Worm (Caenorhabditis elegans) whole organism, L2 larva: ENCODE data around the gene K07H8.8.

Experiments
- C34F6.9 ChIP-seq: fragments of 150-350 bp; optimal IDR thresholded peaks from 2 replicates; lab custom pipeline; 2014; ENCODE audit warnings: missing biosample characterization, missing genetic modification characterization
- F13H6.1 ChIP-seq: sonication (generic microtip); optimal IDR thresholded peaks from 2 replicates; lab custom pipeline; 2016; ENCODE audit warnings: missing genetic modification characterization, missing compliant biosample characterization
- R02D3.7 ChIP-seq: fragments of 150-350 bp; optimal IDR thresholded peaks from 2 replicates; lab custom pipeline; 2014; ENCODE audit warnings: missing biosample characterization, missing genetic modification characterization
- Y55F3AM.14 ChIP-seq: fragments of 200-800 bp; sonication (Bioruptor generic); optimal IDR thresholded peaks from 2 replicates; lab custom pipeline; 2018; ENCODE audit warnings: mild to moderate bottlenecking, missing genetic modification characterization, missing compliant biosample characterization
- ZK546.5 ChIP-seq: sonication (generic microtip); optimal IDR thresholded peaks from 2 replicates; lab custom pipeline; 2017; ENCODE audit warnings: missing biosample characterization, missing genetic modification characterization
- alr-1 ChIP-seq: fragments of 150-350 bp; optimal IDR thresholded peaks from 2 replicates; lab custom pipeline; 2014; ENCODE audit warnings: missing biosample characterization, missing genetic modification characterization
- aly-2 ChIP-seq: fragments of 150-350 bp; optimal IDR thresholded peaks from 2 replicates; lab custom pipeline; 2014; ENCODE audit warnings: missing biosample characterization, missing genetic modification characterization
- blmp-1 ChIP-seq: sonication (generic microtip); optimal IDR thresholded peaks from 2 replicates; lab custom pipeline; 2017; ENCODE audit warnings: missing genetic modification characterization, mild to moderate bottlenecking, missing compliant biosample characterization, antibody characterized with exemption, moderate library complexity; ENCODE audit not compliant: insufficient read depth
- ceh-82 ChIP-seq: fragments of 150-350 bp; optimal IDR thresholded peaks from 2 replicates; lab custom pipeline; 2014; ENCODE audit warnings: missing biosample characterization, missing genetic modification characterization
- crh-2 ChIP-seq: sonication (generic microtip); optimal IDR thresholded peaks from 2 replicates; lab custom pipeline; 2017; ENCODE audit warnings: missing biosample characterization, missing genetic modification characterization
- dmd-4 ChIP-seq: sonication (generic microtip); optimal IDR thresholded peaks from 2 replicates; lab custom pipeline; 2017; ENCODE audit warnings: missing biosample characterization, missing genetic modification characterization
- egl-27 ChIP-seq: sonication (generic microtip); optimal IDR thresholded peaks from 3 replicates; lab custom pipeline; 2017; ENCODE audit warnings: missing biosample characterization, missing genetic modification reagents, missing genetic modification characterization
- elt-3 ChIP-seq: sonication (generic microtip); optimal IDR thresholded peaks from 2 replicates; lab custom pipeline; 2017; ENCODE audit warnings: missing biosample characterization, missing genetic modification characterization
- fos-1 ChIP-seq: fragments of 150-350 bp; optimal IDR thresholded peaks from 2 replicates; lab custom pipeline; 2014; ENCODE audit warnings: missing biosample characterization, missing genetic modification characterization
- lin-11 ChIP-seq: fragments of 150-350 bp; sonication (generic microtip); optimal IDR thresholded peaks from 2 replicates; lab custom pipeline; 2014; ENCODE audit warnings: missing biosample characterization, missing genetic modification characterization, inconsistent platforms, mixed read lengths
- lin-13 ChIP-seq: fragments of 150-350 bp; optimal IDR thresholded peaks from 2 replicates; lab custom pipeline; 2014; ENCODE audit warnings: missing biosample characterization, missing genetic modification reagents, missing genetic modification characterization
- lin-39 ChIP-seq: fragments of 150-350 bp; optimal IDR thresholded peaks from 2 replicates; lab custom pipeline; 2014; ENCODE audit warnings: missing biosample characterization, missing genetic modification reagents, missing genetic modification characterization
- mab-5 ChIP-seq: fragments of 150-350 bp; optimal IDR thresholded peaks from 2 replicates; lab custom pipeline; 2014; ENCODE audit warnings: missing biosample characterization, missing genetic modification characterization
- mbf-1 ChIP-seq: sonication (generic microtip); optimal IDR thresholded peaks from 2 replicates; lab custom pipeline; 2017; ENCODE audit warnings: missing biosample characterization, missing genetic modification characterization
- nhr-10 ChIP-seq: sonication (generic microtip); optimal IDR thresholded peaks from 2 replicates; lab custom pipeline; 2017; ENCODE audit warnings: missing biosample characterization, missing genetic modification characterization
- nhr-11 ChIP-seq: fragments of 150-350 bp; optimal IDR thresholded peaks from 2 replicates; lab custom pipeline; 2014; ENCODE audit warnings: missing biosample characterization, missing genetic modification characterization
- nhr-12 ChIP-seq: fragments of 150-350 bp; optimal IDR thresholded peaks from 2 replicates; lab custom pipeline; 2014; ENCODE audit warnings: missing biosample characterization, missing genetic modification characterization
- nhr-129 ChIP-seq: fragments of 150-350 bp; optimal IDR thresholded peaks from 2 replicates; lab custom pipeline; 2014; ENCODE audit warnings: missing biosample characterization, missing genetic modification characterization
- nhr-21 ChIP-seq: fragments of 150-350 bp; optimal IDR thresholded peaks from 2 replicates; lab custom pipeline; 2014; ENCODE audit warnings: missing biosample characterization, missing genetic modification characterization
- nhr-23 ChIP-seq: fragments of 150-350 bp; optimal IDR thresholded peaks from 2 replicates; lab custom pipeline; 2014; ENCODE audit warnings: missing biosample characterization, missing genetic modification reagents, missing genetic modification characterization
- nhr-237 ChIP-seq: fragments of 150-350 bp; optimal IDR thresholded peaks from 2 replicates; lab custom pipeline; 2014; ENCODE audit warnings: missing biosample characterization, missing genetic modification characterization
- nhr-25 ChIP-seq: fragments of 150-350 bp; sonication (generic microtip); optimal IDR thresholded peaks from 3 replicates; lab custom pipeline; 2014; ENCODE audit warnings: missing biosample characterization, missing genetic modification characterization
- nhr-6 ChIP-seq: fragments of 150-350 bp; optimal IDR thresholded peaks from 2 replicates; lab custom pipeline; 2014; ENCODE audit warnings: missing biosample characterization, missing genetic modification characterization
- nhr-77 ChIP-seq: fragments of 150-350 bp; optimal IDR thresholded peaks from 2 replicates; lab custom pipeline; 2014; ENCODE audit warnings: missing biosample characterization, missing genetic modification characterization
- sem-4 ChIP-seq: fragments of 150-350 bp; optimal IDR thresholded peaks from 2 replicates; lab custom pipeline; 2014; ENCODE audit warnings: missing biosample characterization, missing genetic modification reagents, missing genetic modification characterization
- skn-1 ChIP-seq: sonication (generic microtip); optimal IDR thresholded peaks from 2 replicates; lab custom pipeline; 2017; ENCODE audit warnings: missing biosample characterization, missing genetic modification characterization
- sma-3 ChIP-seq: sonication (generic microtip); optimal IDR thresholded peaks from 2 replicates; lab custom pipeline; 2016; ENCODE audit warnings: missing genetic modification reagents, missing genetic modification characterization, missing compliant biosample characterization
- sma-9 ChIP-seq, 2 experiments: fragments of 150-350 bp in 1 of 2; sonication (generic microtip) in 1 of 2; optimal IDR thresholded peaks; 2 replicates each; lab custom pipeline; 2014 to 2016; ENCODE audit warnings: missing genetic modification characterization in 2 of 2, mild to moderate bottlenecking in 1 of 2, missing biosample characterization in 1 of 2, missing compliant biosample characterization in 1 of 2, missing genetic modification reagents in 1 of 2, moderate library complexity in 1 of 2
- snpc-4 ChIP-seq: fragments of 150-350 bp; optimal IDR thresholded peaks from 2 replicates; lab custom pipeline; 2014; ENCODE audit warnings: missing biosample characterization, missing genetic modification characterization
- unc-39 ChIP-seq: fragments of 150-350 bp; optimal IDR thresholded peaks from 2 replicates; lab custom pipeline; 2014; ENCODE audit warnings: missing biosample characterization, missing genetic modification characterization
- unc-62 ChIP-seq: fragments of 150-350 bp; optimal IDR thresholded peaks from 2 replicates; lab custom pipeline; 2014; ENCODE audit warnings: missing biosample characterization, missing genetic modification reagents, missing genetic modification characterization
- zag-1 ChIP-seq: fragments of 150-350 bp; optimal IDR thresholded peaks from 2 replicates; lab custom pipeline; 2014; ENCODE audit warnings: missing biosample characterization, missing genetic modification characterization
- ztf-1 ChIP-seq: fragments of 200-800 bp; sonication (Bioruptor generic); conservative IDR thresholded peaks from 2 replicates; pipeline ENCODE4 v1.3.6; 2022; ENCODE audit warnings: missing genetic modification characterization, missing compliant biosample characterization
- ztf-11 ChIP-seq: sonication (generic microtip); optimal IDR thresholded peaks from 2 replicates; lab custom pipeline; 2017; ENCODE audit warnings: missing biosample characterization, missing genetic modification characterization
- ztf-4 ChIP-seq: fragments of 150-350 bp; optimal IDR thresholded peaks from 2 replicates; lab custom pipeline; 2014; ENCODE audit warnings: missing biosample characterization, missing genetic modification characterization

Gene K07H8.8

DNA sequence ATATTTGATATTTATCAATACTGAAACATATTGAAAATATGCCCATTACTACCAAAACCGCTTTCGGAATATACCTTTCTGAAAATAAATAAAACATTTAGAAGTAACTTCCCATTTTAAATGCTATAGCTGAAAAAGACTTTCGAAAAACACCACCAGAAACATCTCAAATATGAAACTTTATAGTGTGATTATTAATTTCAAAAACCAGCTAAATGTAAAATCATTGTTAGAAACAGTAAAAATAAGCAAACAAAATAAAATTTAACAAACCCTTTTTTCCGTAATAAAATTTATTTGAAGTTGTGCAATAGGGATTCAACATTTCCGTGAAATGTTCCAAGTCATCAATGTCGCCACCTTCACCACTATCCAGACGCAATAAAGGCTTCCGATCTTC lies at the start of gene K07H8.8, which contains the start of gene K07H8.5:
Gene K07H8.8 (minus strand): TSS at position 389 of the 400 bp plus-strand sequence.
Gene K07H8.5 (plus strand): TSS at position 301 of the 400 bp plus-strand sequence.
- TF ChIP-seq alr-1 (tag; lab: Kevin White, UChicago) (no peak), sma-3 (GFP tag; lab: Kevin White, UChicago) (no peak), R02D3.7 (tag; lab: Kevin White, UChicago) (no peak), unc-62 (no peak), egl-27 (no peak), crh-2 (tag; lab: Kevin White, UChicago) (no peak), lin-11 (tag; lab: Kevin White, UChicago) (no peak), snpc-4 (tag; lab: Kevin White, UChicago) (no peak), nhr-25 (tag; lab: Kevin White, UChicago) (no peak), elt-3 (tag; lab: Kevin White, UChicago) (no peak), nhr-77 (no peak), nhr-237 (tag; lab: Kevin White, UChicago) (no peak), nhr-12 (no peak), nhr-6 (tag; lab: Kevin White, UChicago) (no peak), Y55F3AM.14 (no peak), ZK546.5 (tag; lab: Kevin White, UChicago) (no peak), nhr-21 (tag; lab: Kevin White, UChicago) (no peak), lin-13 (GFP tag; lab: Kevin White, UChicago) (no peak), nhr-11 (no peak)

DNA sequence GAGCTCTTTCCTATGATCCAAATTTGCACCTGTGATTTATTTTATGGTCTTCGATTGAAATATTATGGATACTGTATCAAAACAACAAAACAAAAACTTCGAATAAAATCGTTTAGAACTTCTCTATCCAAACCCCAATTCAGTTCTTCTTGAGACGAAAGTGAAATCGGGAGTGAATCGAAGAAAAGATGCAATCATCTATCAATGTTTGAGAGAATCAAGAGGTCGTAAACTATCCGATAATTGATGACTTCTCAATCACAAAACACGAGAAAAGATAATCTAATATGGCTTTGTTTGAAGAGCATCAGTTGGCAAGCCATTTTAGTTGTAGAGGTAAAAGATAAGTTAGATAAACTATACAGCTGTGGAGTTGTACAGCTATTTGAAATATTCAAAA lies 49.6 kb upstream of the K07H8.8 start:
- peak; percentile 86 for TF ChIP-seq blmp-1 (tag; lab: Kevin White, UChicago)
- TF ChIP-seq ztf-4 (tag; lab: Kevin White, UChicago), result no peak
- no peak for TF ChIP-seq egl-27
- TF ChIP-seq alr-1 (tag; lab: Kevin White, UChicago), result no peak
- no peak for TF ChIP-seq nhr-77
- peak; percentile 31 for TF ChIP-seq sma-9 (GFP tag; optimal IDR thresholded peaks at IDR 0.05; lab: Kevin White, UChicago)
- no peak for TF ChIP-seq sma-9 (tag; optimal IDR thresholded peaks at IDR 0.05; lab: Kevin White, UChicago)
- peak; percentile 49 for TF ChIP-seq nhr-25 (tag; lab: Kevin White, UChicago)

DNA sequence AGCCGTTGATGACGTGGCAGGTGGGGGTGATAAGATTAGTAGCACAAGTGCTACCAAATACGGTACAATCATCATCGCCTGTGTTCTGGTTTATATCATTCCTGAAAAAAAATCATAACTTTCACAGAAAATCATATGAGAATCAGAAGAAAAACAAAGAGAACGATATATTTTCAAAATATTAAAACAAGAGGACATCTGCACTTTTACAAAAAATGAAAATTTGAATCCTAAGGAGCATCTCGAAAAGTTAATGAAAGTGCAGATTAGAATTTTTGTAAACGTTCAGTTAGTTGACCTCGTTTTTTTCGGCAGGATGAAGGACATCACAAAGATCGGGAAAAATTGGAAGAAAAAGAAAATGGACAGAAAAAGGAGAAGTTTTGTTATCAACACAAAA lies 44.6 kb upstream of the K07H8.8 start, which contains the start of gene F35H10.10:
Gene F35H10.10 (minus strand): TSS at position 101 of the 400 bp plus-strand sequence.
- TF ChIP-seq ceh-82 (no peak), alr-1 (tag; lab: Kevin White, UChicago) (no peak), nhr-11 (no peak)

DNA sequence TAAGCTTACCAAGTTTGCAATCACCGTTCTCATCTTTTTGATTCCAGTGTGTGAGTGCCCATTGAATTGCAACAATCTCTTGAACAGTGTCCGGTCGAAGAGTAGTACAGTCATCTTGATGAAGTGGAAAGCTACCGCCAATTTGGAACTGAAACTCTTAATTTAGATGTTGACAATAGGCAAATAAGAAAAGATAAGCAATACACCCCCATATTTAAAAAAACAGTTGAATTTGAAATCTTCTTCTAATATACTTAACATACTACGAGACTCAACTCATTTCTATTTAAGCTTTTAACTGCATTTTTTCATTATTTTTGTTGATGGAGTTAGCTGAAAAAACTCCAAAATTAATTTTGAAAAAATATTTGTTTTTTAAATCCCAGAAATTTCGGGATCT lies 43.9 kb upstream of the K07H8.8 start:
- TF ChIP-seq Y55F3AM.14 (no peak), nhr-11 (no peak), ztf-1 (no peak), F13H6.1 (no peak), nhr-129 (tag; lab: Kevin White, UChicago) (no peak), sem-4 (tag; lab: Kevin White, UChicago) (no peak), aly-2 (tag; lab: Kevin White, UChicago) (no peak), fos-1 (no peak), lin-11 (tag; lab: Kevin White, UChicago) (no peak), nhr-10 (tag; lab: Kevin White, UChicago) (no peak), egl-27 (no peak), dmd-4 (tag; lab: Kevin White, UChicago) (no peak), zag-1 (tag; lab: Kevin White, UChicago) (no peak), elt-3 (tag; lab: Kevin White, UChicago) (no peak), nhr-77 (no peak)
- TF ChIP-seq, all 48 proteins: peak for 0

DNA sequence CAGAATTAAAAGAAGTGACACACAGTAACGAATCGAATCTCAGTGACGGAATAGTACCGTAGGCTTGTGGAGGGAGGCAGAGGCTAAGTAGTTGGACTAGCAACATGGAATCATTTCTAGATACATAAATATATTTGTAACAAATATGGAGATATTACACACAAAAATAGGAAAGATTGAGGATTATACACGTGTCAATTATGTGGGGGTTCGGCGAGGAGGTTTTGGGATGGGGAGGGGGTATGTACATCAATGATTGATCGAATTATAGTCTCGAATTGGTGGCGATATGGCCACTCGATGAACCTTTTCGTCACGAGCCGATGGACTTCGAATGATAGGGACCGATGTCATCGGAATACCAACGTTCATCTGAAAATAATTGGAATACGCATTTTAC lies 39.2 kb upstream of the K07H8.8 start:
- TF ChIP-seq nhr-25 (tag; lab: Kevin White, UChicago), result peak; percentile 27
- TF ChIP-seq sma-3 (GFP tag; lab: Kevin White, UChicago), result no peak
- no peak for TF ChIP-seq nhr-23 (tag; lab: Kevin White, UChicago)

DNA sequence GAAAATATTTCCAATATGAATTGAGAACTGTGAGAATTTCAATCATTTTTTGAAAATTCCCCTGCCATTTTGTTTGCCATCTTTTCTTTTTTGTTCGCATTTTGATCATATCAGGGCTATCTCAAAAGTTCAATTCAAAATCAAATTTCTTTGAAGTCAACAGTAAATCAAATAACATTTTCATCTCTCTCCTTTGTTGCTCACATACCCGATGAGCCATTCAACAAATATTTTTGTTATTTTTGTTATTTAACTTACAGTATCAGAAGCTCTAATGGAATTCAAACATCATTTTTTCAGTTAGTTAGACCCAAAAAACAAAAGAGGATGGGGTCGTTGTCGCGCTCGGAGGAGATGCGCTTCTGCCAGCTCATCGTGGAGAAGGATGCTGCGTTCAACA lies 35.5 kb upstream of the K07H8.8 start, which contains the start of gene vha-5:
Gene vha-5 (plus strand): TSS at position 301 of the 400 bp plus-strand sequence.
- TF ChIP-seq nhr-23 (tag; lab: Kevin White, UChicago), result no peak
- TF ChIP-seq sma-9 (GFP tag; optimal IDR thresholded peaks at IDR 0.05; lab: Kevin White, UChicago), result no peak
- no peak for TF ChIP-seq sma-9 (tag; optimal IDR thresholded peaks at IDR 0.05; lab: Kevin White, UChicago)
- TF ChIP-seq unc-39, result no peak
- no peak for TF ChIP-seq nhr-77
- no peak for TF ChIP-seq skn-1 (tag; lab: Kevin White, UChicago)
- no peak for TF ChIP-seq mbf-1 (tag; lab: Kevin White, UChicago)
- TF ChIP-seq blmp-1 (tag; lab: Kevin White, UChicago), result no peak
- no peak for TF ChIP-seq nhr-10 (tag; lab: Kevin White, UChicago)
- no peak for TF ChIP-seq nhr-6 (tag; lab: Kevin White, UChicago)
- no peak for TF ChIP-seq lin-39
- TF ChIP-seq ztf-4 (tag; lab: Kevin White, UChicago), result no peak
- no peak for TF ChIP-seq Y55F3AM.14
- TF ChIP-seq C34F6.9 (tag; lab: Kevin White, UChicago), result no peak
- TF ChIP-seq ztf-11, result no peak
- TF ChIP-seq lin-13 (GFP tag; lab: Kevin White, UChicago), result no peak
- TF ChIP-seq unc-62, result no peak
- no peak for TF ChIP-seq nhr-129 (tag; lab: Kevin White, UChicago)
- no peak for TF ChIP-seq mab-5 (tag; lab: Kevin White, UChicago)
- no peak for TF ChIP-seq alr-1 (tag; lab: Kevin White, UChicago)
